Fruit fly (Drosophila melanogaster) whole organism, embryonic: ENCODE measurements around the gene CG44303.
A peak's percentile ranks its signal among the peaks of the same experiment; 100 is the strongest.

Experiments used
- Abd-B ChIP-seq: fragments of 200-800 bp; sonication (Bioruptor generic); optimal IDR thresholded peaks from 2 replicates; lab custom pipeline; 2018; ENCODE audit warnings: missing biosample characterization, mild to moderate bottlenecking, missing genetic modification characterization, moderate library complexity
- Antp ChIP-seq: fragments of 200-800 bp; sonication (Bioruptor generic); optimal IDR thresholded peaks from 3 replicates; lab custom pipeline; 2016; ENCODE audit warnings: missing biosample characterization, missing genetic modification characterization
- Atf-2 ChIP-seq: fragments of 200-800 bp; sonication (Bioruptor generic); optimal IDR thresholded peaks from 2 replicates; lab custom pipeline; 2016; ENCODE audit warnings: missing biosample characterization, missing genetic modification characterization
- C15 ChIP-seq: fragments of 200-800 bp; sonication (Bioruptor generic); IDR thresholded peaks from 3 replicates; pipeline ENCODE4 v1.3.6; 2022; ENCODE audit warnings: missing biosample characterization, missing genetic modification characterization
- CG12744 ChIP-seq: fragments of 200-800 bp; sonication (Bioruptor generic); optimal IDR thresholded peaks from 2 replicates; lab custom pipeline; 2016; ENCODE audit warnings: missing biosample characterization, missing genetic modification characterization
- CG1792 ChIP-seq: fragments of 200-800 bp; sonication (Bioruptor generic); optimal IDR thresholded peaks from 2 replicates; lab custom pipeline; 2016; ENCODE audit warnings: missing biosample characterization, missing genetic modification characterization
- CG2889 ChIP-seq: fragments of 200-800 bp; sonication (Bioruptor generic); IDR thresholded peaks from 3 replicates; pipeline ENCODE4 v1.3.6; 2022; ENCODE audit warnings: missing biosample characterization, missing genetic modification characterization
- CG34224 ChIP-seq: fragments of 200-800 bp; sonication (Bioruptor generic); IDR thresholded peaks from 3 replicates; pipeline ENCODE4 v1.3.6; 2022; ENCODE audit warnings: missing biosample characterization, missing genetic modification characterization; ENCODE audit not compliant: partially characterized antibody
- CG3838 ChIP-seq: fragments of 200-800 bp; sonication (Bioruptor generic); optimal IDR thresholded peaks from 3 replicates; lab custom pipeline; 2016; ENCODE audit warnings: missing biosample characterization, missing genetic modification characterization
- CG4730 ChIP-seq: fragments of 200-800 bp; sonication (Bioruptor generic); IDR thresholded peaks from 2 replicates; pipeline ENCODE4 v1.3.6; 2022; ENCODE audit warnings: missing biosample characterization, missing genetic modification characterization
- CG6683 ChIP-seq: fragments of 200-800 bp; sonication (Bioruptor generic); optimal IDR thresholded peaks from 2 replicates; lab custom pipeline; 2017; ENCODE audit warnings: missing biosample characterization, mild to moderate bottlenecking, missing genetic modification characterization, missing genetic modification reagents
- CG7987 ChIP-seq: fragments of 200-800 bp; sonication (Bioruptor generic); optimal IDR thresholded peaks from 2 replicates; lab custom pipeline; 2018; ENCODE audit warnings: missing biosample characterization, mild to moderate bottlenecking, missing genetic modification characterization, moderate library complexity
- CG9437 ChIP-seq: fragments of 200-800 bp; sonication (Bioruptor generic); optimal IDR thresholded peaks from 2 replicates; lab custom pipeline; 2018; ENCODE audit warnings: missing biosample characterization, mild to moderate bottlenecking, missing genetic modification characterization
- CoRest ChIP-seq: fragments of 200-800 bp; sonication (Bioruptor generic); optimal IDR thresholded peaks from 3 replicates; lab custom pipeline; 2018; ENCODE audit warnings: missing biosample characterization, mild to moderate bottlenecking, missing genetic modification characterization, moderate library complexity
- D ChIP-seq, 2 experiments: fragments of 200-800 bp in 1 of 2; fragments of >200 bp in 1 of 2; sonication (Bioruptor generic) in 1 of 2; optimal IDR thresholded peaks; 2 replicates in 1 of 2; 3 replicates in 1 of 2; lab custom pipeline; 2017; ENCODE audit warnings: mild to moderate bottlenecking in 1 of 2, missing biosample characterization in 1 of 2, missing genetic modification characterization in 1 of 2, missing genetic modification reagents in 1 of 2
- Dll ChIP-seq: fragments of 200-800 bp; sonication (Bioruptor generic); IDR thresholded peaks from 4 replicates; pipeline ENCODE4 v1.3.6; 2022; ENCODE audit warnings: missing biosample characterization, missing genetic modification characterization; ENCODE audit not compliant: partially characterized antibody
- Drgx ChIP-seq: fragments of 200-800 bp; sonication (Bioruptor generic); IDR thresholded peaks from 2 replicates; pipeline ENCODE4 v1.3.6; 2022; ENCODE audit warnings: missing biosample characterization, missing genetic modification characterization
- Hand ChIP-seq: fragments of 200-800 bp; sonication (Bioruptor generic); optimal IDR thresholded peaks from 2 replicates; lab custom pipeline; 2017; ENCODE audit warnings: mild to moderate bottlenecking, missing biosample characterization, missing genetic modification reagents, missing genetic modification characterization
- MBD-R2 ChIP-seq: fragments of 200-800 bp; sonication (Bioruptor generic); IDR thresholded peaks from 2 replicates; pipeline ENCODE4 v1.3.6; 2022; ENCODE audit warnings: missing biosample characterization, missing genetic modification characterization
- Mrtf ChIP-seq: fragments of 200-800 bp; sonication (Bioruptor generic); IDR thresholded peaks from 3 replicates; pipeline ENCODE4 v1.3.6; 2022; ENCODE audit warnings: missing biosample characterization, missing genetic modification characterization
- PHDP ChIP-seq: fragments of 200-800 bp; sonication (Bioruptor generic); optimal IDR thresholded peaks from 3 replicates; lab custom pipeline; 2018; ENCODE audit warnings: missing biosample characterization, mild to moderate bottlenecking, missing genetic modification characterization, moderate library complexity
- Pdp1 ChIP-seq, 2 experiments: fragments of 200-800 bp; sonication (Bioruptor generic); optimal IDR thresholded peaks; 3 replicates each; lab custom pipeline; 2016; ENCODE audit warnings: missing biosample characterization in 2 of 2, missing genetic modification characterization in 2 of 2, mild to moderate bottlenecking in 1 of 2, moderate library complexity in 1 of 2
- Poxn ChIP-seq: fragments of 200-800 bp; sonication (Bioruptor generic); IDR thresholded peaks from 2 replicates; pipeline ENCODE4 v1.3.6; 2022; ENCODE audit warnings: missing biosample characterization, missing genetic modification characterization
- Sox100B ChIP-seq: fragments of 200-800 bp; sonication (Bioruptor generic); optimal IDR thresholded peaks from 3 replicates; lab custom pipeline; 2018; ENCODE audit warnings: missing biosample characterization, mild to moderate bottlenecking, missing genetic modification characterization
- Sox102F ChIP-seq: fragments of 200-800 bp; sonication (Bioruptor generic); optimal IDR thresholded peaks from 2 replicates; lab custom pipeline; 2018; ENCODE audit warnings: missing biosample characterization, mild to moderate bottlenecking, missing genetic modification characterization, moderate library complexity
- Spps ChIP-seq: fragments of 200-800 bp; sonication (Bioruptor generic); optimal IDR thresholded peaks from 2 replicates; lab custom pipeline; 2018; ENCODE audit warnings: missing biosample characterization, mild to moderate bottlenecking, missing genetic modification characterization
- TFAM ChIP-seq: fragments of 200-800 bp; sonication (Bioruptor generic); optimal IDR thresholded peaks from 2 replicates; lab custom pipeline; 2017; ENCODE audit warnings: missing biosample characterization, missing genetic modification characterization, inconsistent platforms
- YL-1 ChIP-seq: fragments of 200-800 bp; sonication (Bioruptor generic); optimal IDR thresholded peaks from 3 replicates; lab custom pipeline; 2017; ENCODE audit warnings: missing biosample characterization, mild to moderate bottlenecking, missing genetic modification characterization
- ab ChIP-seq: fragments of 200-800 bp; sonication (Bioruptor generic); optimal IDR thresholded peaks from 2 replicates; lab custom pipeline; 2016; ENCODE audit warnings: missing biosample characterization, missing genetic modification characterization
- cad ChIP-seq: fragments of >200 bp; optimal IDR thresholded peaks from 2 replicates; lab custom pipeline; 2017; ENCODE audit warnings: missing biosample characterization, missing genetic modification characterization
- caup ChIP-seq: fragments of 200-800 bp; sonication (Bioruptor generic); optimal IDR thresholded peaks from 3 replicates; lab custom pipeline; 2017; ENCODE audit warnings: missing biosample characterization, mild to moderate bottlenecking, missing genetic modification characterization, moderate library complexity; ENCODE audit not compliant: severe bottlenecking
- ci ChIP-seq: fragments of 200-800 bp; sonication (Bioruptor generic); IDR thresholded peaks from 3 replicates; pipeline ENCODE4 v1.3.6; 2022; ENCODE audit warnings: missing biosample characterization, missing genetic modification characterization
- da ChIP-seq: fragments of 200-800 bp; sonication (Bioruptor generic); optimal IDR thresholded peaks from 2 replicates; lab custom pipeline; 2016; ENCODE audit warnings: missing biosample characterization, missing genetic modification characterization
- fd102C ChIP-seq: fragments of 200-800 bp; sonication (Bioruptor generic); optimal IDR thresholded peaks from 2 replicates; lab custom pipeline; 2018; ENCODE audit warnings: missing biosample characterization, mild to moderate bottlenecking, missing genetic modification characterization, moderate library complexity
- fd96Cb ChIP-seq: fragments of 200-800 bp; sonication (Bioruptor generic); optimal IDR thresholded peaks from 2 replicates; lab custom pipeline; 2018; ENCODE audit warnings: missing biosample characterization, mild to moderate bottlenecking, missing genetic modification characterization, moderate library complexity
- grau ChIP-seq: fragments of 200-800 bp; optimal IDR thresholded peaks from 3 replicates; lab custom pipeline; 2019; ENCODE audit warnings: missing biosample characterization, mild to moderate bottlenecking, missing genetic modification characterization, moderate library complexity
- gsb-n ChIP-seq: fragments of 200-800 bp; sonication (Bioruptor generic); optimal IDR thresholded peaks from 3 replicates; lab custom pipeline; 2018; ENCODE audit warnings: missing biosample characterization, mild to moderate bottlenecking, missing genetic modification characterization
- ham ChIP-seq: fragments of 200-800 bp; sonication (Bioruptor generic); IDR thresholded peaks from 2 replicates; pipeline ENCODE4 v1.3.6; 2022; ENCODE audit warnings: missing biosample characterization, missing genetic modification characterization
- lab ChIP-seq: fragments of 200-800 bp; sonication (Bioruptor generic); optimal IDR thresholded peaks from 3 replicates; lab custom pipeline; 2017; ENCODE audit warnings: missing biosample characterization, missing genetic modification characterization, mild to moderate bottlenecking, moderate library complexity, missing genetic modification reagents
- lov ChIP-seq, 2 experiments: fragments of 200-800 bp in 1 of 2; fragments of >200 bp in 1 of 2; sonication (Bioruptor generic) in 1 of 2; IDR thresholded peaks in 1 of 2; optimal IDR thresholded peaks in 1 of 2; 2 replicates in 1 of 2; 3 replicates in 1 of 2; pipeline versions ENCODE4 v1.3.6 to Lab custom; 2017 to 2022; ENCODE audit warnings: missing biosample characterization in 1 of 2, missing genetic modification characterization in 1 of 2
- nau ChIP-seq: fragments of 200-800 bp; sonication (Bioruptor generic); optimal IDR thresholded peaks from 3 replicates; lab custom pipeline; 2017; ENCODE audit warnings: missing biosample characterization, mild to moderate bottlenecking, missing genetic modification characterization, missing genetic modification reagents
- pita ChIP-seq: fragments of 200-800 bp; sonication (Bioruptor generic); optimal IDR thresholded peaks from 2 replicates; lab custom pipeline; 2017; ENCODE audit warnings: missing biosample characterization, mild to moderate bottlenecking, missing genetic modification characterization
- prd ChIP-seq, 3 experiments: fragments of >200 bp in 2 of 3; fragments of 200-800 bp in 1 of 3; sonication (Bioruptor generic) in 1 of 3; optimal IDR thresholded peaks in 2 of 3; IDR thresholded peaks in 1 of 3; 2 replicates in 2 of 3; 3 replicates in 1 of 3; pipeline versions ENCODE4 v1.3.6 to Lab custom; 2017 to 2022; ENCODE audit warnings: missing biosample characterization in 1 of 3, missing genetic modification characterization in 1 of 3
- slp2 ChIP-seq: fragments of 200-800 bp; sonication (Bioruptor generic); optimal IDR thresholded peaks from 2 replicates; lab custom pipeline; 2016; ENCODE audit warnings: missing biosample characterization, missing genetic modification characterization
- tin ChIP-seq: fragments of 200-800 bp; sonication (Bioruptor generic); optimal IDR thresholded peaks from 3 replicates; lab custom pipeline; 2016; ENCODE audit warnings: missing biosample characterization, missing genetic modification characterization
- toy ChIP-seq: fragments of 200-800 bp; sonication (Bioruptor generic); IDR thresholded peaks from 2 replicates; pipeline ENCODE4 v1.3.6; 2022; ENCODE audit warnings: missing biosample characterization, missing genetic modification characterization
- yki ChIP-seq: fragments of >200 bp; optimal IDR thresholded peaks from 3 replicates; lab custom pipeline; 2018
- zen ChIP-seq: fragments of 200-800 bp; sonication (Bioruptor generic); optimal IDR thresholded peaks from 3 replicates; lab custom pipeline; 2018; ENCODE audit warnings: missing biosample characterization, mild to moderate bottlenecking, missing genetic modification characterization, moderate library complexity

CG44303 gene

dm6 chrX:6677826-6678489 lies 9.3 kb downstream of the CG44303 start, which contains the start of gene Fum1 (continued):
- TF ChIP-seq caup (GFP tag; lab: Kevin White, UChicago): no peak
- TF ChIP-seq CG12744 (GFP tag; lab: Kevin White, UChicago): no peak
- TF ChIP-seq CG1792 (GFP tag; lab: Kevin White, UChicago): no peak
- no peak for TF ChIP-seq nau (GFP tag; lab: Kevin White, UChicago)
- no peak for TF ChIP-seq C15 (GFP tag; lab: Robert Waterston, UW)
- peak; percentile 19 for TF ChIP-seq PHDP
- no peak for TF ChIP-seq Sox102F (GFP tag; lab: Kevin White, UChicago)
- no peak for TF ChIP-seq CG7987 (GFP tag; lab: Kevin White, UChicago)
- no peak for TF ChIP-seq Antp (GFP tag; lab: Kevin White, UChicago)
- peak; percentile 38 for TF ChIP-seq grau (tag; lab: Kevin White, UChicago)
- TF ChIP-seq Drgx (GFP tag; lab: Robert Waterston, UW): no peak
- no peak for TF ChIP-seq tin (GFP tag; lab: Kevin White, UChicago)
- no peak for TF ChIP-seq CG4730
- TF ChIP-seq zen (tag; lab: Kevin White, UChicago): no peak
- TF ChIP-seq ci: no peak
- no peak for TF ChIP-seq ab (GFP tag; lab: Kevin White, UChicago)
- no peak for TF ChIP-seq pita (GFP tag; lab: Kevin White, UChicago)
- TF ChIP-seq CG2889: no peak
- peak; percentile 29 for TF ChIP-seq YL-1 (GFP tag; lab: Kevin White, UChicago)
- TF ChIP-seq Poxn (GFP tag; lab: Robert Waterston, UW): no peak
- TF ChIP-seq Spps (tag; lab: Kevin White, UChicago): no peak
- TF ChIP-seq CG3838 (GFP tag; lab: Kevin White, UChicago): no peak
- TF ChIP-seq fd102C (GFP tag; lab: Kevin White, UChicago): no peak
- TF ChIP-seq Sox100B (GFP tag; lab: Kevin White, UChicago): no peak
- TF ChIP-seq MBD-R2 (GFP tag; lab: Robert Waterston, UW): peak; percentile 72
- no peak for TF ChIP-seq Atf-2
- no peak for TF ChIP-seq yki (lab: Kevin White, UChicago)
- TF ChIP-seq Dll (GFP tag; lab: Robert Waterston, UW): peak; percentile 96
- TF ChIP-seq D (optimal IDR thresholded peaks at IDR 0.05; lab: Kevin White, UChicago): no peak
- no peak for TF ChIP-seq D (GFP tag; optimal IDR thresholded peaks at IDR 0.05; lab: Kevin White, UChicago)
- peak; percentile 87 for TF ChIP-seq CG34224 (GFP tag; lab: Robert Waterston, UW)
- TF ChIP-seq lov (optimal IDR thresholded peaks at IDR 0.05; lab: Kevin White, UChicago): no peak
- TF ChIP-seq lov (GFP tag; IDR thresholded peaks at IDR 0.05; lab: Robert Waterston, UW): no peak
- TF ChIP-seq TFAM (GFP tag; lab: Kevin White, UChicago): no peak
- peak; percentile 60 for TF ChIP-seq CG9437 (GFP tag; lab: Kevin White, UChicago)
- TF ChIP-seq CG6683 (GFP tag; lab: Kevin White, UChicago): no peak
- no peak for TF ChIP-seq Hand (GFP tag; lab: Kevin White, UChicago)
- no peak for TF ChIP-seq Mrtf (GFP tag; lab: Robert Waterston, UW)
- no peak for TF ChIP-seq fd96Cb
- TF ChIP-seq cad: no peak
- TF ChIP-seq da (GFP tag; lab: Kevin White, UChicago): peak; percentile 23
- TF ChIP-seq CoRest (tag; lab: Kevin White, UChicago): peak; percentile 24
- no peak for TF ChIP-seq gsb-n (tag; lab: Kevin White, UChicago)
- peak in 1 of 2 experiments; percentile 81 for TF ChIP-seq Pdp1 (GFP tag; optimal IDR thresholded peaks at IDR 0.05; lab: Kevin White, UChicago)
- no peak for TF ChIP-seq slp2 (GFP tag; lab: Kevin White, UChicago)
- TF ChIP-seq prd (optimal IDR thresholded peaks at IDR 0.05; lab: Kevin White, UChicago): no peak
- TF ChIP-seq prd (GFP tag; IDR thresholded peaks at IDR 0.05; lab: Robert Waterston, UW): no peak
- no peak for TF ChIP-seq toy (GFP tag; lab: Robert Waterston, UW)
- TF ChIP-seq ham (GFP tag; lab: Robert Waterston, UW): no peak
- no peak for TF ChIP-seq Abd-B (GFP tag; lab: Kevin White, UChicago)
- no peak for TF ChIP-seq lab
